Fruit fly (Drosophila melanogaster): ENCODE data around the gene CG42404.

Gene CG42404

DNA sequence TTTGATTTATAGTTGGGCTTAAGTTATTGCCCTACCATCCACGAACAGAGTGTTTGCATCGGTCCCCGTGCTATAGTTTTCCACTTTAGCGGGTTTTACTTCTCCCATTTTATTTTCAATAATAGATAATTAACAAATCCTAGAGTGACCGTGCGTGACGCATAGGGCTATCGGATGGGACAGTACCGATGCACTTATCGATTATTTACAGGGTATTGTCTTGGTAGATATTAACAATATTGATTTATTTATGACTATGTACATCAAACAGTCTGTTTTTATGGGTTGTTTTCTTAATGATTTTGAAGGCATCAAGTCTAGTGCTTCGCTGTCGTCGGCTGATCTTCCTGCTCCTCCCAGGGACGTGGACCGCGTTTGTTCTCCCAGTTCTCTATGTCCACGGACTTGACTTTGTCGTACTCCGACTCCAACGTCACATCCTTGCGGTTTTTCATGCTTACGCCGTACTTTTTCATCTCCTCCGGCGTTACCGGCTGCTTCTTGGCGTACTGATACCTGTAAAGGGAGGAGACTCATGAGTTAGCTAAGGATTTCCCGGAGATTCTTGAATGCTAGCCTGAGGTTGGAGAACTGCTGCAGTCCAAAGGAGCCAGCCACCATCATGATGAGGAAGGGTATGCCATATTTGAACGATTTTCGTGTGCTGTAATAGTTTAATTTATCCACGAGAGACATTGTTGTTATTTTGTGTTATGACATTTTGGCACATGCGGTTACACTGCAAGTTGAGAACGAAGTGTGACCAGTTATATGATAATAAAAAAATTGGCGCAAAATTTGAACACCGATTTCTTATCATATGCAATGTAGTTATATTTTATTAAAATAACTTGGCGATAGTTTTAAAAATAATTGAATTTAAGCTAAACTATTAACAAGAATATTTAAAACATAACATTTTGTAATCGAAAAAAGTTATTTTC, 28.3 kb downstream of the CG42404 start, which contains the start of the genes MRG15 and Tm1:
MRG15 (minus strand) TSS at position 184 of the 944 bp plus-strand sequence.
Tm1 (plus strand) TSS at position 295 of the 944 bp plus-strand sequence.
- TF ChIP-seq Ets98B (GFP tag; IDR thresholded peaks at IDR 0.05), result no peak
- no peak for TF ChIP-seq CG15710 (tag; optimal IDR thresholded peaks at IDR 0.05)

dm6 chr3R:15280619-15281334, 30.9 kb downstream of the CG42404 start:
- TF ChIP-seq CG8301 (tag; optimal IDR thresholded peaks at IDR 0.05), result peak; percentile 57
- no peak for TF ChIP-seq EcR (GFP tag; optimal IDR thresholded peaks at IDR 0.05)
- no peak for TF ChIP-seq rn (GFP tag; IDR thresholded peaks at IDR 0.05)
- peak; percentile 81 for TF ChIP-seq CG14655 (GFP tag; optimal IDR thresholded peaks at IDR 0.05)
- TF ChIP-seq gl (tag; optimal IDR thresholded peaks at IDR 0.05), result no peak
- TF ChIP-seq D1 (tag; optimal IDR thresholded peaks at IDR 0.05), result no peak
- TF ChIP-seq CG4496 (GFP tag; IDR thresholded peaks at IDR 0.05), result 0 out of 3 replicates have a peak, but pooled peaks have one; percentile 25
- TF ChIP-seq CG12605 (GFP tag; IDR thresholded peaks at IDR 0.05), result no peak
- no peak for TF ChIP-seq CG13204 (GFP tag; optimal IDR thresholded peaks at IDR 0.05)
- TF ChIP-seq Pif1A (GFP tag; optimal IDR thresholded peaks at IDR 0.05), result peak; percentile 40
- peak; percentile 74 for TF ChIP-seq Snoo (tag; optimal IDR thresholded peaks at IDR 0.05)
- peak; percentile 24 for TF ChIP-seq CG17806 (tag; optimal IDR thresholded peaks at IDR 0.05)
- TF ChIP-seq CG32121 (GFP tag; IDR thresholded peaks at IDR 0.05), result no peak
- no peak for TF ChIP-seq CG34367 (tag; optimal IDR thresholded peaks at IDR 0.05)
- no peak for TF ChIP-seq Ets98B (GFP tag; IDR thresholded peaks at IDR 0.05)
- peak; percentile 33 for TF ChIP-seq CG15710 (tag; optimal IDR thresholded peaks at IDR 0.05)
- TF ChIP-seq Pif1B (GFP tag; optimal IDR thresholded peaks at IDR 0.05), result peak; percentile 43
- no peak for TF ChIP-seq fd96Ca (GFP tag; IDR thresholded peaks at IDR 0.05)
- TF ChIP-seq CG10348 (GFP tag; IDR thresholded peaks at IDR 0.05), result no peak
- peak; percentile 54 for TF ChIP-seq CG8159 (tag; optimal IDR thresholded peaks at IDR 0.05)
- peak; percentile 42 for TF ChIP-seq CG9948 (tag; optimal IDR thresholded peaks at IDR 0.05)

dm6 chr3R:15281335-15281963, 31.6 kb downstream of the CG42404 start:
- TF ChIP-seq CG17806 (tag; optimal IDR thresholded peaks at IDR 0.05) (no peak), CG4496 (GFP tag; IDR thresholded peaks at IDR 0.05) (no peak), CG12605 (GFP tag; IDR thresholded peaks at IDR 0.05) (no peak)

DNA sequence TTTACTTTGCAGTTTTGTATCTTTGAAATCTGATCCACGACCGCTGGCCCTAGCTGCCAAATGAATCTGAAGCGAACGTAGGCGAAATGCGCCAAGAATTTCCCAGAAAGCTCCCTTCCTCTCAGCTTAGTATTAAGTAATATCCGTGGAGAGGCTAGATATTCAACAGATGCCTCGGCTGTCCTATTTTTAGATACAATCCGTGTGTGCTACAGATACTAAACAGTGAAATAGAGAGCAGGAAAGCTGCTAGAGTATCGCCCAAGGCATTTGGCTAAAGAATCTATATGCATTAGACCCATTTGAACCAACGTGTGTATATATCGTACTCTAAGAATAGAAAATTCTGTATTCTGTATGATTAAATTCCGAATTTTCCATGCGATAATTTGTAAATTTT, 32.4 kb downstream of the CG42404 start:
- no peak for TF ChIP-seq CG8301 (tag; optimal IDR thresholded peaks at IDR 0.05)

dm6 chr3R:15282982-15283809, 33.3 kb downstream of the CG42404 start:
- no peak for TF ChIP-seq fd96Ca (GFP tag; IDR thresholded peaks at IDR 0.05)
- peak; percentile 60 for TF ChIP-seq EcR (GFP tag; optimal IDR thresholded peaks at IDR 0.05)

DNA sequence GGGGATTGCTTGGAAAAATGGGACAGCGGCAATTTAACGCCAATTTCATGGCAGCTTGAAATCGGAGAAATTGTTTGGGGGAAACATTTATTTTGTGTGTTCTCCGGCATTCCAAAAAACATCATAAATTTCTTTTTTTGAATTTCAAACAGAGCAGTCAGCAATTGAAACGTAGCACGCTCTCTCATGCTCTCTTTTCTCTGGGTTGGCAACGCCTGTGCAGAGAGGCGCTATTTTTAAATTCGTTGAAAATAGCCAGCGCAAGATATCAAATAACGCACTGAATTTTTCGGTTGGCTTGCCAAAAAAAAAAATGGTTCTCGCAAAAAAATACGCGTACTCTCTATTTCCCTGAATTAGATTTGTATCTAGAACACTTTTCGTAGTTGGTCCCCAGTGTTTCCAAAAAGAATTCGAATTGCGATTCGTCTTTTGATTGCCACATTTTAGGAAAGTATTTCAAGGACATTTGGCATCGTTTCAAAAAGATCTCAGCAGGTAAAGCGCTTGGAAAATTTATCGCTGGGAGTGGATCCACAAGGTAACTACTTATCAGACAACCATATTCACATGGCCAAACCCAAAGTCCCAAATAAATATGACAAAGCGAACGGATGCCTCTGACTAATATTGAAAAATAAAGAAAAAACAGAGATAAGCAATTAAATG, 36.3 kb downstream of the CG42404 start:
- peak; percentile 2 for TF ChIP-seq D1 (tag; optimal IDR thresholded peaks at IDR 0.05)
- no peak for TF ChIP-seq rn (GFP tag; IDR thresholded peaks at IDR 0.05)
- no peak for TF ChIP-seq Ets98B (GFP tag; IDR thresholded peaks at IDR 0.05)
